Worm (Caenorhabditis elegans) whole organism, L1 larva: ENCODE results near the gene dao-3.

Experiments used
- C16A3.4 ChIP-seq: fragments of 150-350 bp; optimal IDR thresholded peaks from 2 replicates; lab custom pipeline; 2014; ENCODE audit warnings: missing biosample characterization, missing genetic modification characterization
- C34B4.2 ChIP-seq: sonication (generic microtip); optimal IDR thresholded peaks from 2 replicates; lab custom pipeline; 2017; ENCODE audit warnings: mild to moderate bottlenecking, missing genetic modification characterization, missing compliant biosample characterization
- F16B12.6 ChIP-seq: fragments of 150-350 bp; optimal IDR thresholded peaks from 2 replicates; lab custom pipeline; 2014; ENCODE audit warnings: missing biosample characterization, missing genetic modification characterization
- Y116A8C.19 ChIP-seq: sonication (generic microtip); optimal IDR thresholded peaks from 2 replicates; lab custom pipeline; 2016; ENCODE audit warnings: missing compliant biosample characterization, missing genetic modification characterization, borderline replicate concordance
- alr-1 ChIP-seq: fragments of 200-800 bp; sonication (Bioruptor generic); optimal IDR thresholded peaks from 2 replicates; lab custom pipeline; 2018; ENCODE audit warnings: borderline replicate concordance, mild to moderate bottlenecking, missing genetic modification characterization, missing compliant biosample characterization
- blmp-1 ChIP-seq: fragments of 150-350 bp; optimal IDR thresholded peaks from 2 replicates; lab custom pipeline; 2014; ENCODE audit warnings: missing biosample characterization, missing genetic modification characterization
- ceh-63 ChIP-seq: fragments of 200-800 bp; sonication (Bioruptor generic); optimal IDR thresholded peaks from 2 replicates; lab custom pipeline; 2018; ENCODE audit warnings: mild to moderate bottlenecking, missing genetic modification characterization, missing compliant biosample characterization
- ceh-8 ChIP-seq: fragments of 200-800 bp; sonication (Bioruptor generic); optimal IDR thresholded peaks from 2 replicates; lab custom pipeline; 2018; ENCODE audit warnings: mild to moderate bottlenecking, missing genetic modification characterization, moderate library complexity, missing compliant biosample characterization
- ceh-82 ChIP-seq, 3 experiments: fragments of 150-350 bp in 1 of 3; sonication (generic microtip) in 2 of 3; optimal IDR thresholded peaks; 2 replicates each; lab custom pipeline; 2014 to 2017; ENCODE audit warnings: missing biosample characterization in 3 of 3, missing genetic modification characterization in 3 of 3
- ces-1 ChIP-seq: fragments of 150-350 bp; optimal IDR thresholded peaks from 2 replicates; lab custom pipeline; 2014; ENCODE audit warnings: missing biosample characterization, missing genetic modification reagents, missing genetic modification characterization
- dsc-1 ChIP-seq: sonication (generic microtip); optimal IDR thresholded peaks from 2 replicates; lab custom pipeline; 2016; ENCODE audit warnings: mild to moderate bottlenecking, missing genetic modification characterization, missing compliant biosample characterization
- efl-1 ChIP-seq, 4 experiments: fragments of 150-350 bp; optimal IDR thresholded peaks in 3 of 4; peaks in 1 of 4; 1 replicate in 1 of 4; 2 replicates in 3 of 4; lab custom pipeline; 2014; ENCODE audit warnings: missing biosample characterization in 2 of 4, missing genetic modification characterization in 2 of 4, missing genetic modification reagents in 2 of 4
- efl-3 ChIP-seq: fragments of 200-800 bp; sonication (Bioruptor generic); optimal IDR thresholded peaks from 2 replicates; lab custom pipeline; 2018; ENCODE audit warnings: mild to moderate bottlenecking, missing genetic modification characterization, missing compliant biosample characterization
- egl-27 ChIP-seq, 2 experiments: fragments of 150-350 bp in 1 of 2; sonication (generic microtip); optimal IDR thresholded peaks; 3 replicates each; lab custom pipeline; 2017 to 2018; ENCODE audit warnings: missing biosample characterization in 2 of 2, missing genetic modification characterization in 2 of 2, missing genetic modification reagents in 2 of 2
- elt-2 ChIP-seq: sonication (generic microtip); optimal IDR thresholded peaks from 2 replicates; lab custom pipeline; 2016; ENCODE audit warnings: missing genetic modification characterization, mild to moderate bottlenecking, inconsistent platforms, missing compliant biosample characterization, missing genetic modification reagents
- hlh-4 ChIP-seq: sonication (generic microtip); optimal IDR thresholded peaks from 2 replicates; lab custom pipeline; 2016; ENCODE audit warnings: mild to moderate bottlenecking, missing genetic modification characterization, missing compliant biosample characterization
- hpl-2 ChIP-seq: fragments of 150-350 bp; optimal IDR thresholded peaks from 2 replicates; lab custom pipeline; 2014; ENCODE audit warnings: missing biosample characterization, missing genetic modification reagents, missing genetic modification characterization
- irx-1 ChIP-seq: sonication (generic microtip); optimal IDR thresholded peaks from 2 replicates; lab custom pipeline; 2016; ENCODE audit warnings: missing genetic modification characterization, missing compliant biosample characterization
- lin-13 ChIP-seq: fragments of 150-350 bp; optimal IDR thresholded peaks from 2 replicates; lab custom pipeline; 2014; ENCODE audit warnings: missing biosample characterization, missing genetic modification reagents, missing genetic modification characterization
- lin-35 ChIP-seq, 2 experiments: fragments of 150-350 bp; optimal IDR thresholded peaks; 2 replicates each; lab custom pipeline; 2014; ENCODE audit warnings: missing biosample characterization in 2 of 2, missing genetic modification characterization in 2 of 2, missing genetic modification reagents in 2 of 2
- lir-3 ChIP-seq: sonication (generic microtip); optimal IDR thresholded peaks from 2 replicates; lab custom pipeline; 2016; ENCODE audit warnings: mild to moderate bottlenecking, missing genetic modification characterization, moderate library complexity, missing compliant biosample characterization; ENCODE audit not compliant: poor library complexity
- lsy-2 ChIP-seq, 2 experiments: fragments of 150-350 bp; optimal IDR thresholded peaks; 2 replicates each; lab custom pipeline; 2014; ENCODE audit warnings: missing biosample characterization in 2 of 2, missing genetic modification characterization in 2 of 2
- mab-9 ChIP-seq: fragments of 200-800 bp; sonication (Bioruptor generic); IDR thresholded peaks from 2 replicates; pipeline ENCODE4 v1.3.6; 2022; ENCODE audit warnings: missing genetic modification reagents, missing genetic modification characterization, missing compliant biosample characterization
- mep-1 ChIP-seq: fragments of 150-350 bp; optimal IDR thresholded peaks from 2 replicates; lab custom pipeline; 2014; ENCODE audit warnings: missing biosample characterization, missing genetic modification characterization
- nhr-20 ChIP-seq: sonication (generic microtip); optimal IDR thresholded peaks from 2 replicates; lab custom pipeline; 2016; ENCODE audit warnings: mild to moderate bottlenecking, missing genetic modification characterization, missing compliant biosample characterization
- nhr-28 ChIP-seq: fragments of 150-350 bp; optimal IDR thresholded peaks from 2 replicates; lab custom pipeline; 2014; ENCODE audit warnings: missing biosample characterization, missing genetic modification characterization
- nhr-47 ChIP-seq: sonication (generic microtip); optimal IDR thresholded peaks from 2 replicates; lab custom pipeline; 2016; ENCODE audit warnings: mild to moderate bottlenecking, missing genetic modification characterization, moderate library complexity, missing compliant biosample characterization
- nhr-84 ChIP-seq: sonication (generic microtip); optimal IDR thresholded peaks from 2 replicates; lab custom pipeline; 2017; ENCODE audit warnings: missing biosample characterization, missing genetic modification characterization
- nhr-90 ChIP-seq: sonication (generic microtip); optimal IDR thresholded peaks from 2 replicates; lab custom pipeline; 2016; ENCODE audit warnings: mild to moderate bottlenecking, missing genetic modification characterization, missing compliant biosample characterization; ENCODE audit not compliant: poor library complexity
- pax-3 ChIP-seq: fragments of 200-800 bp; sonication (Bioruptor generic); optimal IDR thresholded peaks from 2 replicates; lab custom pipeline; 2018; ENCODE audit warnings: mild to moderate bottlenecking, missing genetic modification characterization, moderate library complexity, missing compliant biosample characterization
- pqm-1 ChIP-seq: sonication (generic microtip); optimal IDR thresholded peaks from 3 replicates; lab custom pipeline; 2017; ENCODE audit warnings: missing biosample characterization, missing genetic modification characterization
- rnt-1 ChIP-seq: sonication (generic microtip); optimal IDR thresholded peaks from 2 replicates; lab custom pipeline; 2016; ENCODE audit warnings: mild to moderate bottlenecking, missing genetic modification characterization, moderate library complexity, missing compliant biosample characterization
- skn-1 ChIP-seq: fragments of 150-350 bp; optimal IDR thresholded peaks from 2 replicates; lab custom pipeline; 2014; ENCODE audit warnings: missing biosample characterization, missing genetic modification characterization
- snu-23 ChIP-seq: sonication (generic microtip); optimal IDR thresholded peaks from 2 replicates; lab custom pipeline; 2016; ENCODE audit warnings: missing genetic modification characterization, missing compliant biosample characterization
- swsn-7 ChIP-seq: sonication (generic microtip); optimal IDR thresholded peaks from 2 replicates; lab custom pipeline; 2016; ENCODE audit warnings: missing genetic modification characterization, missing compliant biosample characterization
- tbx-2 ChIP-seq: sonication (generic microtip); optimal IDR thresholded peaks from 2 replicates; lab custom pipeline; 2016; ENCODE audit warnings: missing genetic modification characterization, missing compliant biosample characterization
- tlp-1 ChIP-seq: fragments of 150-350 bp; optimal IDR thresholded peaks from 2 replicates; lab custom pipeline; 2014; ENCODE audit warnings: missing biosample characterization, missing genetic modification characterization
- unc-30 ChIP-seq: sonication (generic microtip); optimal IDR thresholded peaks from 2 replicates; lab custom pipeline; 2017; ENCODE audit warnings: missing biosample characterization, missing genetic modification characterization
- unc-62 ChIP-seq: fragments of 150-350 bp; optimal IDR thresholded peaks from 2 replicates; lab custom pipeline; 2014; ENCODE audit warnings: missing biosample characterization, missing genetic modification reagents, missing genetic modification characterization
- unc-98 ChIP-seq: fragments of 200-800 bp; sonication (Bioruptor generic); IDR thresholded peaks from 2 replicates; pipeline ENCODE4 v1.3.6; 2022; ENCODE audit warnings: missing genetic modification characterization, missing compliant biosample characterization
- xbp-1 ChIP-seq: sonication (generic microtip); optimal IDR thresholded peaks from 2 replicates; lab custom pipeline; 2016; ENCODE audit warnings: missing genetic modification characterization, missing compliant biosample characterization
- zip-4 ChIP-seq: fragments of 200-800 bp; sonication (Bioruptor generic); optimal IDR thresholded peaks from 2 replicates; lab custom pipeline; 2018; ENCODE audit warnings: mild to moderate bottlenecking, missing genetic modification characterization, moderate library complexity, missing compliant biosample characterization
- ztf-11 ChIP-seq, 2 experiments: sonication (generic microtip); optimal IDR thresholded peaks; 2 replicates each; lab custom pipeline; 2016 to 2017; ENCODE audit warnings: missing genetic modification characterization in 2 of 2, missing biosample characterization in 1 of 2, missing compliant biosample characterization in 1 of 2

The dao-3 gene

ce11 chrX:8045152-8045551, 41.2 kb downstream of the dao-3 start, which contains the start of gene C18A11.4:
C18A11.4 (plus strand) TSS chrX:8045518.
- TF ChIP-seq hpl-2 (GFP tag; lab: Kevin White, UChicago) (no peak), blmp-1 (tag; lab: Kevin White, UChicago) (peak; percentile 85)

ce11 chrX:8040967-8041366, 45.4 kb downstream of the dao-3 start, which contains the start of gene xol-1:
xol-1 (plus strand) TSS chrX:8041313.
- no peak for TF ChIP-seq alr-1
- no peak for TF ChIP-seq zip-4 (GFP tag; lab: Kevin White, UChicago)
- no peak for TF ChIP-seq efl-1 (optimal IDR thresholded peaks at IDR 0.05; lab: Kevin White, UChicago)
- peak in 1 of 2 experiments; percentile 37 for TF ChIP-seq efl-1 (GFP tag; optimal IDR thresholded peaks at IDR 0.05 in 1 of 2; lab: Kevin White, UChicago)
- TF ChIP-seq ceh-63, result no peak
- TF ChIP-seq efl-3 (GFP tag; lab: Kevin White, UChicago), result no peak
- TF ChIP-seq xbp-1 (tag; lab: Kevin White, UChicago), result no peak
- no peak for TF ChIP-seq ceh-82 (tag; optimal IDR thresholded peaks at IDR 0.05; lab: Kevin White, UChicago)
- peak; percentile 0 for TF ChIP-seq skn-1 (tag; lab: Kevin White, UChicago)
- TF ChIP-seq ceh-8 (GFP tag; lab: Kevin White, UChicago), result no peak
- TF ChIP-seq nhr-28 (tag; lab: Kevin White, UChicago), result no peak
- TF ChIP-seq nhr-84, result no peak
- TF ChIP-seq irx-1 (tag; lab: Kevin White, UChicago), result no peak
- TF ChIP-seq lin-13 (GFP tag; lab: Kevin White, UChicago), result no peak
- peak; percentile 30 for TF ChIP-seq blmp-1 (tag; lab: Kevin White, UChicago)
- TF ChIP-seq rnt-1 (tag; lab: Kevin White, UChicago), result peak; percentile 12
- TF ChIP-seq ces-1 (GFP tag; lab: Kevin White, UChicago), result no peak
- TF ChIP-seq lin-35 (GFP tag; optimal IDR thresholded peaks at IDR 0.05; lab: Kevin White, UChicago), result peak in 1 of 2 experiments; percentile 30
- TF ChIP-seq hpl-2 (GFP tag; lab: Kevin White, UChicago), result no peak
- no peak for TF ChIP-seq hlh-4 (tag; lab: Kevin White, UChicago)
- no peak for TF ChIP-seq mab-9
- TF ChIP-seq snu-23, result peak; percentile 23

- no peak for TF ChIP-seq lir-3 (tag; lab: Kevin White, UChicago)
- no peak for TF ChIP-seq nhr-90 (tag; lab: Kevin White, UChicago)
- TF ChIP-seq lsy-2 (tag; optimal IDR thresholded peaks at IDR 0.05; lab: Kevin White, UChicago), result no peak
- TF ChIP-seq nhr-20 (tag; lab: Kevin White, UChicago), result no peak
- TF ChIP-seq elt-2 (tag; lab: Kevin White, UChicago), result no peak
- TF ChIP-seq F16B12.6 (tag; lab: Kevin White, UChicago), result no peak
- TF ChIP-seq ztf-11 (tag; optimal IDR thresholded peaks at IDR 0.05; lab: Kevin White, UChicago), result no peak
- no peak for TF ChIP-seq C16A3.4
- TF ChIP-seq mep-1 (tag; lab: Kevin White, UChicago), result no peak
- no peak for TF ChIP-seq tbx-2 (tag; lab: Kevin White, UChicago)
- TF ChIP-seq dsc-1 (tag; lab: Kevin White, UChicago), result no peak
- TF ChIP-seq skn-1 (tag; lab: Kevin White, UChicago), result no peak
- no peak for TF ChIP-seq unc-30
Measured at ce11 chrX:8037365-8037764, 49.0 kb downstream of the dao-3 start.

ce11 chrX:8036219-8036883, 50.0 kb downstream of the dao-3 start:
- TF ChIP-seq ztf-11 (tag; optimal IDR thresholded peaks at IDR 0.05; lab: Kevin White, UChicago) (peak; percentile 30 to 94), tbx-2 (tag; lab: Kevin White, UChicago) (peak; percentile 99), unc-62 (GFP tag; lab: Kevin White, UChicago) (peak; percentile 28), ceh-8 (GFP tag; lab: Kevin White, UChicago) (peak; percentile 99), C34B4.2 (tag; lab: Kevin White, UChicago) (no peak), unc-98 (peak; percentile 84), lir-3 (tag; lab: Kevin White, UChicago) (peak; percentile 92), snu-23 (peak; percentile 100), lin-35 (GFP tag; optimal IDR thresholded peaks at IDR 0.05; lab: Kevin White, UChicago) (peak; percentile 63 to 91), pqm-1 (peak; percentile 69), ceh-82 (tag; optimal IDR thresholded peaks at IDR 0.05; lab: Kevin White, UChicago) (peak; percentile 98 to 99 (median 99)), zip-4 (GFP tag; lab: Kevin White, UChicago) (peak; percentile 97), nhr-28 (tag; lab: Kevin White, UChicago) (peak; percentile 53), swsn-7 (tag; lab: Kevin White, UChicago) (peak; percentile 99), mab-9 (peak; percentile 97), pax-3 (tag; lab: Kevin White, UChicago) (peak; percentile 95), egl-27 (tag; optimal IDR thresholded peaks at IDR 0.05; lab: Kevin White, UChicago) (peak; percentile 91 to 94), nhr-47 (tag; lab: Kevin White, UChicago) (peak; percentile 100), tlp-1 (peak; percentile 7), Y116A8C.19 (tag; lab: Kevin White, UChicago) (peak; percentile 43)
